Worm (Caenorhabditis elegans) whole organism, L1 larva: ENCODE results near the gene F26G1.5.

Experiments
- C04F5.9 ChIP-seq: sonication (generic microtip); optimal IDR thresholded peaks from 2 replicates; lab custom pipeline; 2016; ENCODE audit warnings: missing genetic modification characterization, missing compliant biosample characterization
- C16A3.4 ChIP-seq: fragments of 150-350 bp; optimal IDR thresholded peaks from 2 replicates; lab custom pipeline; 2014; ENCODE audit warnings: missing biosample characterization, missing genetic modification characterization
- alr-1 ChIP-seq: fragments of 200-800 bp; sonication (Bioruptor generic); optimal IDR thresholded peaks from 2 replicates; lab custom pipeline; 2018; ENCODE audit warnings: borderline replicate concordance, mild to moderate bottlenecking, missing genetic modification characterization, missing compliant biosample characterization
- aly-2 ChIP-seq: fragments of 150-350 bp; optimal IDR thresholded peaks from 2 replicates; lab custom pipeline; 2014; ENCODE audit warnings: missing biosample characterization, missing genetic modification characterization
- blmp-1 ChIP-seq: fragments of 150-350 bp; optimal IDR thresholded peaks from 2 replicates; lab custom pipeline; 2014; ENCODE audit warnings: missing biosample characterization, missing genetic modification characterization
- ceh-63 ChIP-seq: fragments of 200-800 bp; sonication (Bioruptor generic); optimal IDR thresholded peaks from 2 replicates; lab custom pipeline; 2018; ENCODE audit warnings: mild to moderate bottlenecking, missing genetic modification characterization, missing compliant biosample characterization
- ceh-82 ChIP-seq, 3 experiments: fragments of 150-350 bp in 1 of 3; sonication (generic microtip) in 2 of 3; optimal IDR thresholded peaks; 2 replicates each; lab custom pipeline; 2014 to 2017; ENCODE audit warnings: missing biosample characterization in 3 of 3, missing genetic modification characterization in 3 of 3
- ceh-90 ChIP-seq: sonication (generic microtip); optimal IDR thresholded peaks from 2 replicates; lab custom pipeline; 2016; ENCODE audit warnings: missing genetic modification characterization, missing compliant biosample characterization
- dpl-1 ChIP-seq, 3 experiments: fragments of 150-350 bp in 2 of 3; sonication (generic microtip) in 1 of 3; optimal IDR thresholded peaks; 2 replicates each; lab custom pipeline; 2014 to 2017; ENCODE audit warnings: missing biosample characterization in 3 of 3, missing genetic modification characterization in 3 of 3, missing genetic modification reagents in 3 of 3
- dsc-1 ChIP-seq: sonication (generic microtip); optimal IDR thresholded peaks from 2 replicates; lab custom pipeline; 2016; ENCODE audit warnings: mild to moderate bottlenecking, missing genetic modification characterization, missing compliant biosample characterization
- efl-1 ChIP-seq, 4 experiments: fragments of 150-350 bp; optimal IDR thresholded peaks in 3 of 4; peaks in 1 of 4; 1 replicate in 1 of 4; 2 replicates in 3 of 4; lab custom pipeline; 2014; ENCODE audit warnings: missing biosample characterization in 2 of 4, missing genetic modification characterization in 2 of 4, missing genetic modification reagents in 2 of 4
- egl-13 ChIP-seq: sonication (generic microtip); optimal IDR thresholded peaks from 2 replicates; lab custom pipeline; 2016; ENCODE audit warnings: missing genotype, missing genetic modification reagents, missing genetic modification characterization, missing compliant biosample characterization
- elt-2 ChIP-seq: sonication (generic microtip); optimal IDR thresholded peaks from 2 replicates; lab custom pipeline; 2016; ENCODE audit warnings: missing genetic modification characterization, mild to moderate bottlenecking, inconsistent platforms, missing compliant biosample characterization, missing genetic modification reagents
- ets-5 ChIP-seq: fragments of 200-800 bp; sonication (Bioruptor generic); IDR thresholded peaks from 2 replicates; pipeline ENCODE4 v1.3.6; 2022; ENCODE audit warnings: missing genetic modification characterization, missing compliant biosample characterization
- fkh-10 ChIP-seq: sonication (generic microtip); optimal IDR thresholded peaks from 2 replicates; lab custom pipeline; 2017; ENCODE audit warnings: missing biosample characterization, missing genetic modification reagents, missing genetic modification characterization
- fkh-4 ChIP-seq: sonication (generic microtip); optimal IDR thresholded peaks from 2 replicates; lab custom pipeline; 2016; ENCODE audit warnings: missing compliant biosample characterization, missing genetic modification characterization, borderline replicate concordance
- fkh-8 ChIP-seq: sonication (generic microtip); optimal IDR thresholded peaks from 2 replicates; lab custom pipeline; 2016; ENCODE audit warnings: mild to moderate bottlenecking, missing genetic modification characterization, missing compliant biosample characterization
- fos-1 ChIP-seq: fragments of 150-350 bp; optimal IDR thresholded peaks from 2 replicates; lab custom pipeline; 2014; ENCODE audit warnings: missing biosample characterization, missing genetic modification characterization
- hpl-2 ChIP-seq: fragments of 150-350 bp; optimal IDR thresholded peaks from 2 replicates; lab custom pipeline; 2014; ENCODE audit warnings: missing biosample characterization, missing genetic modification reagents, missing genetic modification characterization
- irx-1 ChIP-seq: sonication (generic microtip); optimal IDR thresholded peaks from 2 replicates; lab custom pipeline; 2016; ENCODE audit warnings: missing genetic modification characterization, missing compliant biosample characterization
- isw-1 ChIP-seq: fragments of 200-800 bp; sonication (Bioruptor generic); IDR thresholded peaks from 2 replicates; pipeline ENCODE4 v1.3.6; 2022; ENCODE audit warnings: missing genetic modification characterization, missing compliant biosample characterization
- lin-14 ChIP-seq: fragments of 200-800 bp; sonication (Bioruptor generic); optimal IDR thresholded peaks from 2 replicates; lab custom pipeline; 2018; ENCODE audit warnings: mild to moderate bottlenecking, missing genetic modification characterization, moderate library complexity, missing compliant biosample characterization
- lsy-2 ChIP-seq, 2 experiments: fragments of 150-350 bp; optimal IDR thresholded peaks; 2 replicates each; lab custom pipeline; 2014; ENCODE audit warnings: missing biosample characterization in 2 of 2, missing genetic modification characterization in 2 of 2
- mdl-1 ChIP-seq, 2 experiments: fragments of 150-350 bp; optimal IDR thresholded peaks; 2 replicates each; lab custom pipeline; 2014 to 2017; ENCODE audit warnings: missing biosample characterization in 2 of 2, missing genetic modification characterization in 2 of 2, inconsistent platforms in 1 of 2
- mef-2 ChIP-seq: fragments of 150-350 bp; optimal IDR thresholded peaks from 2 replicates; lab custom pipeline; 2014; ENCODE audit warnings: missing biosample characterization, missing genetic modification characterization
- nhr-12 ChIP-seq: sonication (generic microtip); optimal IDR thresholded peaks from 2 replicates; lab custom pipeline; 2017; ENCODE audit warnings: missing biosample characterization, missing genetic modification characterization
- nhr-19 ChIP-seq: fragments of 200-800 bp; sonication (Bioruptor generic); conservative IDR thresholded peaks from 2 replicates; pipeline ENCODE4 v1.3.6; 2022; ENCODE audit warnings: missing genetic modification characterization, missing compliant biosample characterization
- nhr-237 ChIP-seq: fragments of 150-350 bp; optimal IDR thresholded peaks from 2 replicates; lab custom pipeline; 2014; ENCODE audit warnings: missing biosample characterization, missing genetic modification characterization
- nhr-71 ChIP-seq: sonication (generic microtip); optimal IDR thresholded peaks from 2 replicates; lab custom pipeline; 2016; ENCODE audit warnings: mild to moderate bottlenecking, missing genetic modification characterization, moderate library complexity, missing compliant biosample characterization
- nhr-77 ChIP-seq: fragments of 150-350 bp; optimal IDR thresholded peaks from 2 replicates; lab custom pipeline; 2014; ENCODE audit warnings: missing biosample characterization, missing genetic modification characterization
- pax-3 ChIP-seq: fragments of 200-800 bp; sonication (Bioruptor generic); optimal IDR thresholded peaks from 2 replicates; lab custom pipeline; 2018; ENCODE audit warnings: mild to moderate bottlenecking, missing genetic modification characterization, moderate library complexity, missing compliant biosample characterization
- pqm-1 ChIP-seq: sonication (generic microtip); optimal IDR thresholded peaks from 3 replicates; lab custom pipeline; 2017; ENCODE audit warnings: missing biosample characterization, missing genetic modification characterization
- rnt-1 ChIP-seq: sonication (generic microtip); optimal IDR thresholded peaks from 2 replicates; lab custom pipeline; 2016; ENCODE audit warnings: mild to moderate bottlenecking, missing genetic modification characterization, moderate library complexity, missing compliant biosample characterization
- snu-23 ChIP-seq: sonication (generic microtip); optimal IDR thresholded peaks from 2 replicates; lab custom pipeline; 2016; ENCODE audit warnings: missing genetic modification characterization, missing compliant biosample characterization
- sox-4 ChIP-seq: sonication (generic microtip); optimal IDR thresholded peaks from 2 replicates; lab custom pipeline; 2016; ENCODE audit warnings: missing genetic modification characterization, missing compliant biosample characterization
- sptf-1 ChIP-seq: fragments of 150-350 bp; optimal IDR thresholded peaks from 2 replicates; lab custom pipeline; 2014; ENCODE audit warnings: missing biosample characterization, missing genetic modification characterization
- swsn-7 ChIP-seq: sonication (generic microtip); optimal IDR thresholded peaks from 2 replicates; lab custom pipeline; 2016; ENCODE audit warnings: missing genetic modification characterization, missing compliant biosample characterization
- unc-130 ChIP-seq: fragments of 150-350 bp; optimal IDR thresholded peaks from 2 replicates; lab custom pipeline; 2017; ENCODE audit warnings: missing biosample characterization, missing genetic modification characterization, inconsistent platforms
- unc-30 ChIP-seq: sonication (generic microtip); optimal IDR thresholded peaks from 2 replicates; lab custom pipeline; 2017; ENCODE audit warnings: missing biosample characterization, missing genetic modification characterization
- unc-62 ChIP-seq: fragments of 150-350 bp; optimal IDR thresholded peaks from 2 replicates; lab custom pipeline; 2014; ENCODE audit warnings: missing biosample characterization, missing genetic modification reagents, missing genetic modification characterization
- unc-86 ChIP-seq: sonication (generic microtip); optimal IDR thresholded peaks from 2 replicates; lab custom pipeline; 2016; ENCODE audit warnings: missing genetic modification characterization, missing compliant biosample characterization
- vab-15 ChIP-seq: sonication (generic microtip); optimal IDR thresholded peaks from 2 replicates; lab custom pipeline; 2017; ENCODE audit warnings: missing genotype, mild to moderate bottlenecking, missing genetic modification characterization, missing compliant biosample characterization
- zag-1 ChIP-seq: fragments of 150-350 bp; optimal IDR thresholded peaks from 2 replicates; lab custom pipeline; 2014; ENCODE audit warnings: missing biosample characterization, missing genetic modification characterization

F26G1.5 gene

ce11 chrII:4806726-4807125 lies 35.5 kb upstream of the F26G1.5 start:
- TF ChIP-seq nhr-71 = peak; percentile 32
- TF ChIP-seq lin-14 = peak; percentile 55
- TF ChIP-seq nhr-237 (tag; lab: Kevin White, UChicago) = no peak
- TF ChIP-seq swsn-7 = no peak
- TF ChIP-seq nhr-12 = no peak
- no peak for TF ChIP-seq fkh-8
- peak; percentile 56 for TF ChIP-seq rnt-1
- TF ChIP-seq egl-13 (tag; lab: Kevin White, UChicago) = no peak

ce11 chrII:4806261-4806660 lies 35.1 kb upstream of the F26G1.5 start:
- TF ChIP-seq efl-1 (optimal IDR thresholded peaks at IDR 0.05; lab: Kevin White, UChicago) = no peak
- TF ChIP-seq efl-1 (GFP tag; optimal IDR thresholded peaks at IDR 0.05 in 1 of 2; lab: Kevin White, UChicago) = peak in 1 of 2 experiments; percentile 48
- TF ChIP-seq ceh-90 (tag; lab: Kevin White, UChicago) = no peak
- TF ChIP-seq, all 84 proteins: peak for 1

- peak; percentile 51 for TF ChIP-seq rnt-1
- TF ChIP-seq nhr-71 = peak; percentile 58
- TF ChIP-seq nhr-19 (GFP tag; lab: Robert Waterston, UW) = peak; percentile 26
- TF ChIP-seq dsc-1 (tag; lab: Kevin White, UChicago) = no peak
- TF ChIP-seq lin-14 = peak; percentile 43
- TF ChIP-seq unc-130 (tag; lab: Kevin White, UChicago) = peak; percentile 24
- peak; percentile 30 for TF ChIP-seq snu-23
- TF ChIP-seq ceh-63 (GFP tag; lab: Kevin White, UChicago) = no peak
Observed at ce11 chrII:4805799-4806198, 34.6 kb upstream of the F26G1.5 start.

- TF ChIP-seq fos-1 (tag; lab: Kevin White, UChicago) (no peak), irx-1 (tag; lab: Kevin White, UChicago) (no peak), unc-86 (tag; lab: Kevin White, UChicago) (no peak), blmp-1 (tag; lab: Kevin White, UChicago) (peak; percentile 30), nhr-237 (tag; lab: Kevin White, UChicago) (no peak), pax-3 (tag; lab: Kevin White, UChicago) (no peak), ceh-82 (tag; optimal IDR thresholded peaks at IDR 0.05; lab: Kevin White, UChicago) (no peak), aly-2 (tag; lab: Kevin White, UChicago) (no peak), snu-23 (no peak), alr-1 (no peak), elt-2 (tag; lab: Kevin White, UChicago) (peak; percentile 88), efl-1 (optimal IDR thresholded peaks at IDR 0.05; lab: Kevin White, UChicago) (no peak), efl-1 (GFP tag; optimal IDR thresholded peaks at IDR 0.05 in 1 of 2; lab: Kevin White, UChicago) (peak in 1 of 2 experiments; percentile 38), egl-13 (tag; lab: Kevin White, UChicago) (no peak), sptf-1 (tag; lab: Kevin White, UChicago) (no peak), sox-4 (tag; lab: Kevin White, UChicago) (no peak), C04F5.9 (tag; lab: Kevin White, UChicago) (no peak), nhr-77 (tag; lab: Kevin White, UChicago) (no peak), pqm-1 (peak; percentile 6), fkh-4 (tag; lab: Kevin White, UChicago) (no peak), lin-14 (peak; percentile 0), C16A3.4 (tag; lab: Kevin White, UChicago) (no peak), unc-130 (tag; lab: Kevin White, UChicago) (no peak), dsc-1 (tag; lab: Kevin White, UChicago) (no peak), mef-2 (no peak)
- TF ChIP-seq, all 84 proteins: peak for 5
Observed at ce11 chrII:4802917-4803316, 31.7 kb upstream of the F26G1.5 start.

ce11 chrII:4800524-4800923 lies 29.3 kb upstream of the F26G1.5 start:
- TF ChIP-seq mdl-1 (tag; optimal IDR thresholded peaks at IDR 0.05; lab: Kevin White, UChicago) (no peak), lsy-2 (tag; optimal IDR thresholded peaks at IDR 0.05; lab: Kevin White, UChicago) (no peak), dpl-1 (GFP tag; optimal IDR thresholded peaks at IDR 0.05; lab: Kevin White, UChicago) (no peak), ceh-90 (tag; lab: Kevin White, UChicago) (no peak), nhr-77 (tag; lab: Kevin White, UChicago) (no peak), unc-30 (no peak), hpl-2 (no peak), fkh-10 (no peak), sox-4 (tag; lab: Kevin White, UChicago) (no peak), fos-1 (tag; lab: Kevin White, UChicago) (no peak), unc-62 (no peak), vab-15 (tag; lab: Kevin White, UChicago) (no peak), zag-1 (tag; lab: Kevin White, UChicago) (no peak), isw-1 (GFP tag; lab: Robert Waterston, UW) (no peak), ets-5 (GFP tag; lab: Robert Waterston, UW) (no peak), C04F5.9 (tag; lab: Kevin White, UChicago) (no peak)
